Fruit fly (Drosophila melanogaster) whole organism, embryonic: Measurements from ENCODE around the gene CG31021.

ENCODE experiments used
- CG17361 ChIP-seq: fragments of 200-800 bp; sonication (Bioruptor generic); IDR thresholded peaks from 3 replicates; pipeline ENCODE4 v1.3.6; 2022; ENCODE audit warnings: missing biosample characterization, missing genetic modification characterization
- Lhr ChIP-seq: fragments of 200-800 bp; sonication (Bioruptor generic); optimal IDR thresholded peaks from 3 replicates; lab custom pipeline; 2017; ENCODE audit warnings: mild to moderate bottlenecking, missing biosample characterization, missing genetic modification reagents, missing genetic modification characterization
- Ptx1 ChIP-seq: fragments of 200-800 bp; sonication (Bioruptor generic); IDR thresholded peaks from 2 replicates; pipeline ENCODE4 v1.3.6; 2022; ENCODE audit warnings: missing biosample characterization, missing genetic modification characterization
- Stat92E ChIP-seq, 3 experiments: fragments of >200 bp in 2 of 3; fragments of 200-800 bp in 1 of 3; sonication (Bioruptor generic) in 1 of 3; optimal IDR thresholded peaks; 2 replicates each; lab custom pipeline; 2017 to 2019; ENCODE audit warnings: missing biosample characterization in 3 of 3, missing genetic modification characterization in 3 of 3, mild to moderate bottlenecking in 1 of 3, moderate library complexity in 1 of 3
- grn ChIP-seq: fragments of 200-800 bp; sonication (Bioruptor generic); optimal IDR thresholded peaks from 3 replicates; lab custom pipeline; 2017; ENCODE audit warnings: missing biosample characterization, missing genetic modification characterization
- ssp ChIP-seq: fragments of 200-800 bp; sonication (Bioruptor generic); IDR thresholded peaks from 2 replicates; pipeline ENCODE4 v1.3.6; 2022; ENCODE audit warnings: missing biosample characterization, missing genetic modification characterization

dm6 chr3R:30564479-30564878 lies 37.5 kb upstream of the CG31021 start:
- TF ChIP-seq CG17361 (GFP tag; lab: Robert Waterston, UW) (no peak), Ptx1 (GFP tag; lab: Robert Waterston, UW) (no peak), grn (GFP tag; lab: Kevin White, UChicago) (no peak), Stat92E (GFP tag; optimal IDR thresholded peaks at IDR 0.05; lab: Kevin White, UChicago) (no peak), Lhr (no peak), ssp (GFP tag; lab: Robert Waterston, UW) (no peak)
